Fruit fly (Drosophila melanogaster) whole organism: ENCODE data around the gene CG13065.

Source experiments
- CG8478 ChIP-seq: fragments of >200 bp; optimal IDR thresholded peaks from 2 replicates; lab custom pipeline; 2018; ENCODE audit warnings: inconsistent platforms
- Dll ChIP-seq: fragments of >200 bp; optimal IDR thresholded peaks from 2 replicates; lab custom pipeline; 2017
- pan ChIP-seq: fragments of >200 bp; optimal IDR thresholded peaks from 2 replicates; lab custom pipeline; 2017
- psq ChIP-seq: fragments of >200 bp; optimal IDR thresholded peaks from 2 replicates; lab custom pipeline; 2017
- usp ChIP-seq: fragments of >200 bp; optimal IDR thresholded peaks from 2 replicates; lab custom pipeline; 2017; ENCODE audit warnings: missing biosample characterization, missing genetic modification characterization, mixed read lengths

DNA sequence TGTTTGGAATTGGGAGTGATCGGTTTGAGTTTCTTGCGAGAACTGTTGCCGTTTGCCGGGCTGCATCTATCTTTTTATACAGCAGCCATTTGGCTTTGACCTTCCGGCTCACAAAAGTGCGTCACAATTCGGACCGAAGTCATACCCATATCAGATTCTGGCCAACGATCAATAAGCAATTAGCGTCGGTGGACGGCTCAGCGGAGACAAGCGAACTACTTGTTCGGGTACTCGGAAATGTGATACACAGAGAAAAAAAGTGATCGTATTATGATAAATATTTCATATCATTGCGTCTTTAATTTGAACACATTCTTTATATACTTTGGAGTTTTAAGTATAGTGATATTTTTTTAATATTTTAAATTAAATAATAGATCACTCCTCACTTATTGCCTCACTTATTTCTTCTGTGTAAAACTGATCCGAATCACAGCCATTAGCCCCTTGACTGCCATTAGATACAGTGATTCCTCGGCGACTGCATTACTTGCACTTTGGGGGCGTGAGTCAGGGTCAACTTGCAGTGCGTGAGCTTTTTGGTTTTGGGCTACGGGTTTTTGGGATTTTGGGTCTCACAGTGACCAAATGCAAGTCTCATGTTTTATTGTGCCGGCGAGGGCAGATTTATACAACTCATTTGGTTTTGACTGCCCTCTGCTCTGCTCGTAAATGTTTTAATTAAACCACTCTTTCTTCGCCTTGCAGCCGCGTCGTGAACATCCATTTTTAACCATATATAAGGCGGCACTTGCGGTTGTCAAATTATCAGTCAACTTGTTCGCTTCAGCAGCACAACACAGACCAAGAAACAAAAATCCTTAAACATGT, 28.8 kb downstream of the CG13065 start, which contains the start of the genes CG13043 and CG13063:
- TF ChIP-seq psq (lab: Kevin White, UChicago) (no peak), CG8478 (lab: Kevin White, UChicago) (no peak), usp (GFP tag; lab: Kevin White, UChicago) (no peak), Dll (no peak), pan (lab: Kevin White, UChicago) (no peak)
